Fruit fly (Drosophila melanogaster): ENCODE results near the gene Dop1R2.

DNA sequence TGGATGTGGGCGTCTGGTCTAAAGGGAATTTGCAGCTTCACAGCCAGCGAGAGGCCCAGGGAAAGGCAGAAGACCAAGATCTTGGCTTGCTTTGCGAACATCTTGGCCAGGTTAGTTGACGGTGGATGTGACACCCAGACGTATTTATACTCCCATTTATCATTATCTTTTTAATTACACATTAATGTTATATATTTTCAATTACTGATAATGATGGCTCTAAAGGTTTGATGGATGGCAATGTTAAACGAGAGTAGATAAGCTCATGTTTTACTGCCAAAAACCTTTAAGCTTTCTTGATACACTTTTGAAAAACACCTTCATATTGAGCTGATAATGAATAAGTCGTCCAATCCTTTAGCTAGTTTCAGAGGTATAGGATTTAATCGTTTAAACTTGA is 70.1 kb downstream of the Dop1R2 start, which contains the start of gene CG11470:
- TF ChIP-seq Hr4 (GFP tag; optimal IDR thresholded peaks at IDR 0.05) (no peak), pdm3 (GFP tag; optimal IDR thresholded peaks at IDR 0.05) (no peak), cyc (GFP tag; optimal IDR thresholded peaks at IDR 0.05) (no peak), CG8119 (GFP tag; IDR thresholded peaks at IDR 0.05) (no peak), Lpt (GFP tag; optimal IDR thresholded peaks at IDR 0.05) (no peak), OdsH (GFP tag; optimal IDR thresholded peaks at IDR 0.05) (no peak), CG1621 (tag; optimal IDR thresholded peaks at IDR 0.05) (no peak), spab (GFP tag; optimal IDR thresholded peaks at IDR 0.05) (no peak), Met (GFP tag; optimal IDR thresholded peaks at IDR 0.05) (no peak)
